Worm (Caenorhabditis elegans) whole organism, early embryonic: ENCODE data around the gene msd-4.

Experiments used
- B0310.2 ChIP-seq: sonication (generic microtip); optimal IDR thresholded peaks from 2 replicates; lab custom pipeline; 2016; ENCODE audit warnings: mild to moderate bottlenecking, missing genetic modification characterization, missing compliant biosample characterization
- F13C5.2 ChIP-seq: sonication (generic microtip); optimal IDR thresholded peaks from 2 replicates; lab custom pipeline; 2017; ENCODE audit warnings: mild to moderate bottlenecking, missing genetic modification characterization, inconsistent platforms, missing compliant biosample characterization
- aly-1 ChIP-seq: sonication (generic microtip); optimal IDR thresholded peaks from 2 replicates; lab custom pipeline; 2016; ENCODE audit warnings: missing genetic modification characterization, missing compliant biosample characterization
- ama-1 ChIP-seq: fragments of 150-350 bp; optimal IDR thresholded peaks from 2 replicates; lab custom pipeline; 2014
- ceh-13 ChIP-seq: fragments of 200-800 bp; sonication (Bioruptor generic); optimal IDR thresholded peaks from 2 replicates; lab custom pipeline; 2018; ENCODE audit warnings: mild to moderate bottlenecking, missing genetic modification characterization, missing compliant biosample characterization
- ceh-36 ChIP-seq: sonication (generic microtip); optimal IDR thresholded peaks from 2 replicates; lab custom pipeline; 2016; ENCODE audit warnings: missing genetic modification characterization, inconsistent platforms, missing compliant biosample characterization
- ets-7 ChIP-seq: sonication (generic microtip); optimal IDR thresholded peaks from 2 replicates; lab custom pipeline; 2016; ENCODE audit warnings: missing genotype, missing genetic modification characterization, missing compliant biosample characterization
- flt-1 ChIP-seq: fragments of 200-800 bp; sonication (Bioruptor generic); IDR thresholded peaks from 2 replicates; pipeline ENCODE4 v1.3.6; 2022; ENCODE audit warnings: missing genetic modification characterization, missing compliant biosample characterization
- hmbx-1 ChIP-seq: sonication (generic microtip); optimal IDR thresholded peaks from 2 replicates; lab custom pipeline; 2016; ENCODE audit warnings: mild to moderate bottlenecking, missing genetic modification characterization, missing compliant biosample characterization
- hmg-4 ChIP-seq: fragments of 200-800 bp; sonication (Bioruptor generic); optimal IDR thresholded peaks from 2 replicates; lab custom pipeline; 2018; ENCODE audit warnings: mild to moderate bottlenecking, missing genetic modification characterization, missing compliant biosample characterization
- hnd-1 ChIP-seq: sonication (generic microtip); optimal IDR thresholded peaks from 2 replicates; lab custom pipeline; 2016; ENCODE audit warnings: missing genetic modification characterization, missing compliant biosample characterization
- pes-1 ChIP-seq: fragments of 200-800 bp; sonication (Bioruptor generic); IDR thresholded peaks from 2 replicates; pipeline ENCODE4 v1.3.6; 2022; ENCODE audit warnings: missing genetic modification reagents, missing genetic modification characterization, missing compliant biosample characterization
- scrt-1 ChIP-seq: fragments of 200-800 bp; sonication (Bioruptor generic); IDR thresholded peaks from 2 replicates; pipeline ENCODE4 v1.3.6; 2022; ENCODE audit warnings: missing genetic modification characterization, missing compliant biosample characterization
- sea-1 ChIP-seq: fragments of 200-800 bp; sonication (Bioruptor generic); conservative IDR thresholded peaks from 2 replicates; pipeline ENCODE4 v1.3.6; 2022; ENCODE audit warnings: missing genetic modification characterization, missing compliant biosample characterization
- tbx-11 ChIP-seq: fragments of 200-800 bp; sonication (Bioruptor generic); IDR thresholded peaks from 2 replicates; pipeline ENCODE4 v1.3.6; 2022; ENCODE audit warnings: missing genetic modification characterization, missing compliant biosample characterization
- tbx-37 ChIP-seq: fragments of 200-800 bp; sonication (Bioruptor generic); conservative IDR thresholded peaks from 2 replicates; pipeline ENCODE4 v1.3.6; 2022; ENCODE audit warnings: missing genetic modification reagents, missing genetic modification characterization, missing compliant biosample characterization
- tra-4 ChIP-seq: sonication (generic microtip); optimal IDR thresholded peaks from 2 replicates; lab custom pipeline; 2017; ENCODE audit warnings: missing genetic modification characterization, missing compliant biosample characterization

Gene msd-4

ce11 chrIII:4906896-4907295, 38.4 kb upstream of the msd-4 start, which contains the start of gene rom-1:
rom-1 (plus strand) TSS chrIII:4907196.
- no peak for TF ChIP-seq flt-1
- no peak for TF ChIP-seq ets-7
- no peak for TF ChIP-seq ceh-13 (GFP tag; lab: Kevin White, UChicago)
- TF ChIP-seq tbx-37 (GFP tag; lab: Robert Waterston, UW): no peak
- TF ChIP-seq F13C5.2 (tag; lab: Kevin White, UChicago): no peak
- no peak for TF ChIP-seq B0310.2 (tag; lab: Kevin White, UChicago)
- TF ChIP-seq hmbx-1: no peak
- TF ChIP-seq scrt-1 (GFP tag; lab: Robert Waterston, UW): no peak
- TF ChIP-seq hmg-4: no peak
- no peak for TF ChIP-seq tbx-11 (GFP tag; lab: Robert Waterston, UW)
- TF ChIP-seq ceh-36: no peak
- TF ChIP-seq hnd-1 (tag; lab: Kevin White, UChicago): no peak
- no peak for TF ChIP-seq pes-1 (GFP tag; lab: Robert Waterston, UW)
- no peak for TF ChIP-seq ama-1 (lab: Kevin White, UChicago)
- no peak for TF ChIP-seq aly-1 (tag; lab: Kevin White, UChicago)
- no peak for TF ChIP-seq tra-4 (tag; lab: Kevin White, UChicago)
- TF ChIP-seq sea-1: no peak

- no peak for TF ChIP-seq tbx-37 (GFP tag; lab: Robert Waterston, UW)
- no peak for TF ChIP-seq ama-1 (lab: Kevin White, UChicago)
- TF ChIP-seq hmbx-1: no peak
- no peak for TF ChIP-seq ets-7
- no peak for TF ChIP-seq flt-1
- TF ChIP-seq scrt-1 (GFP tag; lab: Robert Waterston, UW): no peak
- no peak for TF ChIP-seq tra-4 (tag; lab: Kevin White, UChicago)
Observed at ce11 chrIII:4906365-4906764, 37.8 kb upstream of the msd-4 start.

- TF ChIP-seq pes-1 (GFP tag; lab: Robert Waterston, UW) (0 out of 2 replicates have a peak, but pooled peaks have one; percentile 40), tbx-37 (GFP tag; lab: Robert Waterston, UW) (0 out of 2 replicates have a peak, but pooled peaks have one; percentile 12), hmg-4 (peak; percentile 25), hnd-1 (tag; lab: Kevin White, UChicago) (no peak), ceh-36 (no peak), ets-7 (peak; percentile 41), ceh-13 (GFP tag; lab: Kevin White, UChicago) (peak; percentile 18), ama-1 (lab: Kevin White, UChicago) (no peak)
Observed at ce11 chrIII:4905405-4905804, 36.9 kb upstream of the msd-4 start, which contains the start of gene F26F4.8. F26F4.8 (minus strand) TSS chrIII:4905473.

- TF ChIP-seq scrt-1 (GFP tag; lab: Robert Waterston, UW): no peak
- no peak for TF ChIP-seq pes-1 (GFP tag; lab: Robert Waterston, UW)
- no peak for TF ChIP-seq hmg-4
- no peak for TF ChIP-seq tbx-11 (GFP tag; lab: Robert Waterston, UW)
- no peak for TF ChIP-seq ets-7
- no peak for TF ChIP-seq hmbx-1
- no peak for TF ChIP-seq tbx-37 (GFP tag; lab: Robert Waterston, UW)
- no peak for TF ChIP-seq sea-1
- TF ChIP-seq B0310.2 (tag; lab: Kevin White, UChicago): no peak
- TF ChIP-seq hnd-1 (tag; lab: Kevin White, UChicago): no peak
- no peak for TF ChIP-seq aly-1 (tag; lab: Kevin White, UChicago)
- no peak for TF ChIP-seq tra-4 (tag; lab: Kevin White, UChicago)
- no peak for TF ChIP-seq ceh-13 (GFP tag; lab: Kevin White, UChicago)
- TF ChIP-seq F13C5.2 (tag; lab: Kevin White, UChicago): no peak
- no peak for TF ChIP-seq flt-1
- no peak for TF ChIP-seq ceh-36
- TF ChIP-seq ama-1 (lab: Kevin White, UChicago): no peak
Observed at ce11 chrIII:4903784-4904183, 35.2 kb upstream of the msd-4 start, which contains the start of gene kbp-2. kbp-2 (minus strand) TSS chrIII:4903884.

- TF ChIP-seq tbx-11 (GFP tag; lab: Robert Waterston, UW) (no peak), ama-1 (lab: Kevin White, UChicago) (no peak), ceh-36 (no peak), ceh-13 (GFP tag; lab: Kevin White, UChicago) (no peak), aly-1 (tag; lab: Kevin White, UChicago) (no peak), scrt-1 (GFP tag; lab: Robert Waterston, UW) (no peak), ets-7 (no peak), hmbx-1 (no peak), tra-4 (tag; lab: Kevin White, UChicago) (no peak), sea-1 (no peak), B0310.2 (tag; lab: Kevin White, UChicago) (no peak), pes-1 (GFP tag; lab: Robert Waterston, UW) (no peak), flt-1 (no peak), hmg-4 (no peak), tbx-37 (GFP tag; lab: Robert Waterston, UW) (no peak), F13C5.2 (tag; lab: Kevin White, UChicago) (no peak), hnd-1 (tag; lab: Kevin White, UChicago) (no peak)
Observed at ce11 chrIII:4900260-4900659, 31.7 kb upstream of the msd-4 start, which contains the start of gene tag-340. tag-340 (plus strand) TSS chrIII:4900508.

- TF ChIP-seq ceh-13 (GFP tag; lab: Kevin White, UChicago): no peak
- TF ChIP-seq F13C5.2 (tag; lab: Kevin White, UChicago): peak; percentile 87
- no peak for TF ChIP-seq hnd-1 (tag; lab: Kevin White, UChicago)
- TF ChIP-seq ets-7: peak; percentile 5
- no peak for TF ChIP-seq hmbx-1
- no peak for TF ChIP-seq flt-1
- peak; percentile 91 for TF ChIP-seq hmg-4
- no peak for TF ChIP-seq tra-4 (tag; lab: Kevin White, UChicago)
- no peak for TF ChIP-seq tbx-37 (GFP tag; lab: Robert Waterston, UW)
- no peak for TF ChIP-seq pes-1 (GFP tag; lab: Robert Waterston, UW)
- TF ChIP-seq ceh-36: no peak
- peak; percentile 55; the same call in 1 of the 2 replicates for TF ChIP-seq scrt-1 (GFP tag; lab: Robert Waterston, UW)
- TF ChIP-seq ama-1 (lab: Kevin White, UChicago): no peak
- TF ChIP-seq tbx-11 (GFP tag; lab: Robert Waterston, UW): no peak
- 0 out of 2 replicates have a peak, but pooled peaks have one; percentile 14 for TF ChIP-seq sea-1
- peak; percentile 19 for TF ChIP-seq B0310.2 (tag; lab: Kevin White, UChicago)
- TF ChIP-seq aly-1 (tag; lab: Kevin White, UChicago): no peak
Observed at ce11 chrIII:4899728-4900127, 31.2 kb upstream of the msd-4 start.
